Worm (Caenorhabditis elegans) whole organism, L4 larva: ENCODE data around the gene ppk-3.

ENCODE experiments used
- R02D3.7 ChIP-seq: fragments of 150-350 bp; sonication (generic microtip); optimal IDR thresholded peaks from 3 replicates; lab custom pipeline; 2014; ENCODE audit warnings: missing biosample characterization, missing genetic modification characterization
- ceh-32 ChIP-seq: sonication (generic microtip); optimal IDR thresholded peaks from 2 replicates; lab custom pipeline; 2016; ENCODE audit warnings: mild to moderate bottlenecking, missing genetic modification characterization, missing compliant biosample characterization; ENCODE audit not compliant: poor library complexity
- ceh-82 ChIP-seq: sonication (generic microtip); optimal IDR thresholded peaks from 2 replicates; lab custom pipeline; 2017; ENCODE audit warnings: missing biosample characterization, missing genetic modification characterization
- dmd-6 ChIP-seq: fragments of 200-800 bp; sonication (Bioruptor generic); IDR thresholded peaks from 2 replicates; pipeline ENCODE4 v1.3.6; 2022; ENCODE audit warnings: missing genetic modification reagents, missing genetic modification characterization, missing compliant biosample characterization
- mdl-1 ChIP-seq, 2 experiments: fragments of 150-350 bp in 1 of 2; sonication (generic microtip) in 1 of 2; optimal IDR thresholded peaks; 2 replicates each; lab custom pipeline; 2014 to 2017; ENCODE audit warnings: missing biosample characterization in 2 of 2, missing genetic modification characterization in 2 of 2
- nhr-6 ChIP-seq: fragments of 150-350 bp; optimal IDR thresholded peaks from 2 replicates; lab custom pipeline; 2014; ENCODE audit warnings: missing biosample characterization, missing genetic modification characterization
- rbr-2 ChIP-seq: sonication (generic microtip); optimal IDR thresholded peaks from 2 replicates; lab custom pipeline; 2016; ENCODE audit warnings: missing genotype, missing genetic modification characterization, missing compliant biosample characterization
- skn-1 ChIP-seq: fragments of 150-350 bp; optimal IDR thresholded peaks from 2 replicates; lab custom pipeline; 2014; ENCODE audit warnings: missing biosample characterization, missing genetic modification characterization
- unc-62 ChIP-seq, 3 experiments: fragments of 150-350 bp in 1 of 3; sonication (generic microtip); optimal IDR thresholded peaks in 2 of 3; peaks in 1 of 3; 1 replicate in 1 of 3; 2 replicates in 2 of 3; lab custom pipeline; 2014 to 2017; ENCODE audit warnings: missing biosample characterization in 3 of 3, missing genetic modification characterization in 3 of 3, missing genetic modification reagents in 3 of 3, missing genotype in 1 of 3
- zag-1 ChIP-seq: fragments of 150-350 bp; optimal IDR thresholded peaks from 2 replicates; lab custom pipeline; 2014; ENCODE audit warnings: missing biosample characterization, missing genetic modification characterization
- ztf-11 ChIP-seq: fragments of 150-350 bp; optimal IDR thresholded peaks from 2 replicates; lab custom pipeline; 2014; ENCODE audit warnings: missing biosample characterization, missing genetic modification characterization

ce11 chrX:12978569-12978968 is 3.1 kb upstream of the ppk-3 start:
- TF ChIP-seq unc-62 (GFP tag; optimal IDR thresholded peaks at IDR 0.05 in 1 of 2; lab: Kevin White, UChicago), result peak in 1 of 2 experiments; percentile 98
- TF ChIP-seq unc-62 (tag; optimal IDR thresholded peaks at IDR 0.05; lab: Kevin White, UChicago), result no peak
- TF ChIP-seq skn-1 (tag; lab: Kevin White, UChicago), result no peak
- TF ChIP-seq R02D3.7, result no peak
- no peak for TF ChIP-seq ceh-82 (tag; lab: Kevin White, UChicago)
- no peak for TF ChIP-seq ceh-32
- no peak for TF ChIP-seq mdl-1 (tag; optimal IDR thresholded peaks at IDR 0.05; lab: Kevin White, UChicago)
- TF ChIP-seq dmd-6 (GFP tag; lab: Robert Waterston, UW), result no peak
- TF ChIP-seq ztf-11 (tag; lab: Kevin White, UChicago), result no peak
- TF ChIP-seq zag-1, result no peak
- TF ChIP-seq nhr-6 (tag; lab: Kevin White, UChicago), result no peak
- TF ChIP-seq rbr-2 (tag; lab: Kevin White, UChicago), result no peak
